Worm (Caenorhabditis elegans): ENCODE measurements around the gene set-31.

set-31 gene

DNA sequence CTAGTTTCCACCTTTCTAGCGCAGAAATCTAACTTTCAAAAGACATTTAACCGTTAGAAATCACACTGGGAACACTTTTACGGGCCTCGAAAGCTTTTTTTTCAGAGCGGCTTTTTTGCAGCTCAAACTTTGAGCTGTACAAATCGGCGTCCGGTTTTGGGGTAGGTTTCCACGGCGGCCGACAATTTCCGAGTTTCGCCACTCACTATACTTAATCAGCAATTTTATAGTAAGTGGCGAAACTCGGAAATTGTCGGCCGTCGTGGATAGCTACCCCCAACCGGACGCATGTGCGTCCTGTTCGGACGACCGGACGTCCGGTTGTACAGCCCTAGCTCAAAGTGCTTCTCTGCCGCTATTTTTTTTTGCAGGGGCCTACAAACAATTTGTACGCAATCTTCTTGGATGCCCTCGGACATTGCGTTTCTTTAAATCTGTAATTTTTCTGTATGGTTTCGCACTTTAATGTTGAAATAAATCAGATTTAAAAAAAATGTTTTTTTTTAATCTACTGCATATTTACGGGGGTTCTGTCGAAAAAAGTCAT, 21.5 kb upstream of the set-31 start:
- TF ChIP-seq ceh-18 (tag; optimal IDR thresholded peaks at IDR 0.05) (no peak), ceh-6 (GFP tag; optimal IDR thresholded peaks at IDR 0.05) (no peak), odd-2 (tag; optimal IDR thresholded peaks at IDR 0.05) (no peak), eyg-1 (tag; optimal IDR thresholded peaks at IDR 0.05) (no peak), ceh-22 (tag; optimal IDR thresholded peaks at IDR 0.05) (no peak), rnt-1 (tag; optimal IDR thresholded peaks at IDR 0.05) (no peak), ceh-34 (tag; optimal IDR thresholded peaks at IDR 0.05) (no peak), unc-42 (tag; optimal IDR thresholded peaks at IDR 0.05) (no peak), Y22D7AL.16 (tag; optimal IDR thresholded peaks at IDR 0.05) (no peak), elt-4 (tag; optimal IDR thresholded peaks at IDR 0.05) (no peak), fax-1 (tag; optimal IDR thresholded peaks at IDR 0.05) (no peak), npax-4 (tag; optimal IDR thresholded peaks at IDR 0.05) (no peak)

DNA sequence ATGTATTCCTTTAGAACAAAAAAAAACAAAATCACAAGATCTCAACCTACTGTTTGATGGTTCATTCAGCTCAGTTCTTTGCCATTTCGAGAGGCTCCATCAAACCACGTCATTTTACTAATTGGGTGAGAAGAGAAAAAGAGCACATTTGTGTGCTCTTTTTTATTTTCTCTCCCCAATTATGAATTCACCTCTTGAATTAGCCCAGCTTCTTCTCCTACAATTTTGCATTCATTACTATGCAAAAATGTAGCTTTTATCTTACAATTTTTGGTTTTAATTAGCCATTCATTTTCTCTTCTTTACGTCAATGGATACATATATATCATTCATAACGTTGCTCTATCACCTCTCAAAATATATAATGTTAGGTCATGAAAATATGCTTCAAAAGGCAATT, 12.1 kb upstream of the set-31 start:
- TF ChIP-seq ceh-45 (GFP tag; IDR thresholded peaks at IDR 0.05) (no peak), C08G9.2 (tag; optimal IDR thresholded peaks at IDR 0.05) (no peak), pag-3 (tag; optimal IDR thresholded peaks at IDR 0.05; ENCODE audit: borderline replicate concordance) (no peak)

DNA sequence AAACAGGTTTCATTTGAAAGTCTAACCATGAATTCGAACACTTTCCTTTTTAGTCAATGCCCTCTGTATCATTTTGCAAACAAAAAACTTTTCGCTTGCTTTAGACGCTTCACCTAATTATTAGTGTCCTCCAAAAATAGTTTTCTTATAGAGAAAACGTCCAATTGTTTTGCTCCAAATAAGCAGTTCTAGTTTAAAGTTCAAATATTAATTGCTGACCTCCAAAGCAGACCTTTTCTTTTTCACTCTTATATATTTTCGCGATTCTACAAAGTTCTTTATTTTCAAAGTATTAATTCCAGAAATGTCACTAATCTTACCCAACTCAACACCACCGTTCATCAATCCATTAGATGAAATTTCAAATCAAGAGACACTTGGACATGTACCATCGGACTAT, 8.9 kb upstream of the set-31 start, which contains the start of gene gnrr-2:
Gene gnrr-2 (plus strand): TSS at position 301 of the 400 bp plus-strand sequence.
- no peak for TF ChIP-seq ceh-31 (tag; optimal IDR thresholded peaks at IDR 0.05)
- no peak for TF ChIP-seq unc-86 (tag; optimal IDR thresholded peaks at IDR 0.05)
- TF ChIP-seq tbx-2 (tag; optimal IDR thresholded peaks at IDR 0.05), result no peak
- TF ChIP-seq fax-1 (tag; optimal IDR thresholded peaks at IDR 0.05), result no peak
- no peak for TF ChIP-seq mec-3 (tag; optimal IDR thresholded peaks at IDR 0.05; ENCODE audit: borderline replicate concordance)
- TF ChIP-seq unc-42 (tag; optimal IDR thresholded peaks at IDR 0.05), result no peak
- TF ChIP-seq C38D4.7 (GFP tag; optimal IDR thresholded peaks at IDR 0.05), result no peak
- TF ChIP-seq rnt-1 (tag; optimal IDR thresholded peaks at IDR 0.05), result no peak
- no peak for TF ChIP-seq K09A11.1 (tag; optimal IDR thresholded peaks at IDR 0.05; ENCODE audit: insufficient read depth)
- TF ChIP-seq che-1 (tag; optimal IDR thresholded peaks at IDR 0.05), result no peak

ce11 chrV:14409905-14410304, 7.8 kb upstream of the set-31 start:
- no peak for TF ChIP-seq ceh-45 (GFP tag; IDR thresholded peaks at IDR 0.05)

ce11 chrV:14411989-14412388, 5.7 kb upstream of the set-31 start:
- TF ChIP-seq ets-4 (tag; optimal IDR thresholded peaks at IDR 0.05), result no peak
- no peak for TF ChIP-seq odd-2 (tag; optimal IDR thresholded peaks at IDR 0.05)
- no peak for TF ChIP-seq eyg-1 (tag; optimal IDR thresholded peaks at IDR 0.05)

- TF ChIP-seq rnt-1 (tag; optimal IDR thresholded peaks at IDR 0.05) (no peak), lim-6 (tag; optimal IDR thresholded peaks at IDR 0.05) (no peak), odd-2 (tag; optimal IDR thresholded peaks at IDR 0.05) (no peak), ztf-16 (tag; optimal IDR thresholded peaks at IDR 0.05) (no peak), sdc-2 (tag; optimal IDR thresholded peaks at IDR 0.05) (no peak), tbx-7 (tag; optimal IDR thresholded peaks at IDR 0.05) (no peak), ceh-34 (tag; optimal IDR thresholded peaks at IDR 0.05) (no peak), sox-4 (tag; optimal IDR thresholded peaks at IDR 0.05) (no peak), che-1 (tag; optimal IDR thresholded peaks at IDR 0.05) (no peak), fax-1 (tag; optimal IDR thresholded peaks at IDR 0.05) (no peak), ceh-6 (GFP tag; optimal IDR thresholded peaks at IDR 0.05) (no peak), ahr-1 (tag; optimal IDR thresholded peaks at IDR 0.05) (no peak), nhr-232 (tag; optimal IDR thresholded peaks at IDR 0.05) (no peak), ets-4 (tag; optimal IDR thresholded peaks at IDR 0.05) (no peak), ref-2 (tag; optimal IDR thresholded peaks at IDR 0.05) (no peak), unc-86 (tag; optimal IDR thresholded peaks at IDR 0.05) (no peak)
These were observed 3.7 kb upstream of the set-31 start for ce11 chrV:14414032-14414431.

Measured in whole organism, late embryonic.